Fruit fly (Drosophila melanogaster) whole organism, embryonic: ENCODE results near the gene CG6168.

Experiments
- CG12071 ChIP-seq: fragments of 200-800 bp; sonication (Bioruptor generic); optimal IDR thresholded peaks from 3 replicates; lab custom pipeline; 2018; ENCODE audit warnings: missing biosample characterization, mild to moderate bottlenecking, missing genetic modification characterization
- CG13287 ChIP-seq: fragments of 200-800 bp; sonication (Bioruptor generic); IDR thresholded peaks from 2 replicates; pipeline ENCODE4 v1.3.6; 2022; ENCODE audit warnings: missing biosample characterization, missing genetic modification characterization; ENCODE audit not compliant: partially characterized antibody
- CG17361 ChIP-seq: fragments of 200-800 bp; sonication (Bioruptor generic); IDR thresholded peaks from 3 replicates; pipeline ENCODE4 v1.3.6; 2022; ENCODE audit warnings: missing biosample characterization, missing genetic modification characterization
- CG17829 ChIP-seq: fragments of 200-800 bp; optimal IDR thresholded peaks from 2 replicates; lab custom pipeline; 2019; ENCODE audit warnings: missing biosample characterization, mild to moderate bottlenecking, missing genetic modification characterization, moderate library complexity
- CG2712 ChIP-seq: fragments of 200-800 bp; optimal IDR thresholded peaks from 3 replicates; lab custom pipeline; 2019; ENCODE audit warnings: missing biosample characterization, mild to moderate bottlenecking, missing genetic modification characterization, moderate library complexity
- CG30020 ChIP-seq: fragments of 200-800 bp; optimal IDR thresholded peaks from 2 replicates; lab custom pipeline; 2019; ENCODE audit warnings: missing biosample characterization, mild to moderate bottlenecking, missing genetic modification characterization, moderate library complexity
- CG4282 ChIP-seq: fragments of 200-800 bp; sonication (Bioruptor generic); optimal IDR thresholded peaks from 2 replicates; lab custom pipeline; 2016; ENCODE audit warnings: missing biosample characterization, missing genetic modification characterization
- CG4328 ChIP-seq: fragments of 200-800 bp; sonication (Bioruptor generic); optimal IDR thresholded peaks from 3 replicates; lab custom pipeline; 2017; ENCODE audit warnings: missing biosample characterization, missing genetic modification reagents, missing genetic modification characterization
- CG4424 ChIP-seq: fragments of 200-800 bp; sonication (Bioruptor generic); optimal IDR thresholded peaks from 3 replicates; lab custom pipeline; 2016; ENCODE audit warnings: missing biosample characterization, missing genetic modification characterization
- CG4707 ChIP-seq: fragments of 200-800 bp; sonication (Bioruptor generic); optimal IDR thresholded peaks from 2 replicates; lab custom pipeline; 2018; ENCODE audit warnings: missing biosample characterization, mild to moderate bottlenecking, missing genetic modification characterization, moderate library complexity
- CG5245 ChIP-seq: fragments of 200-800 bp; sonication (Bioruptor generic); optimal IDR thresholded peaks from 3 replicates; lab custom pipeline; 2016; ENCODE audit warnings: missing biosample characterization, missing genetic modification characterization
- CG5953 ChIP-seq: fragments of 200-800 bp; sonication (Bioruptor generic); IDR thresholded peaks from 2 replicates; pipeline ENCODE4 v1.3.6; 2022; ENCODE audit warnings: missing biosample characterization, missing genetic modification characterization
- CG6254 ChIP-seq: fragments of 200-800 bp; sonication (Bioruptor generic); optimal IDR thresholded peaks from 3 replicates; lab custom pipeline; 2017; ENCODE audit warnings: mild to moderate bottlenecking, missing biosample characterization, missing genetic modification reagents, missing genetic modification characterization
- CG6765 ChIP-seq: fragments of 200-800 bp; sonication (Bioruptor generic); optimal IDR thresholded peaks from 3 replicates; lab custom pipeline; 2017; ENCODE audit warnings: missing biosample characterization, mild to moderate bottlenecking, missing genetic modification characterization
- CG6791 ChIP-seq: fragments of 200-800 bp; sonication (Bioruptor generic); IDR thresholded peaks from 3 replicates; pipeline ENCODE4 v1.3.6; 2022; ENCODE audit warnings: missing biosample characterization, missing genetic modification characterization; ENCODE audit not compliant: partially characterized antibody
- CG8089 ChIP-seq: fragments of 200-800 bp; sonication (Bioruptor generic); optimal IDR thresholded peaks from 3 replicates; lab custom pipeline; 2016; ENCODE audit warnings: missing biosample characterization, missing genetic modification characterization
- CG8359 ChIP-seq: fragments of 200-800 bp; sonication (Bioruptor generic); optimal IDR thresholded peaks from 2 replicates; lab custom pipeline; 2017; ENCODE audit warnings: missing biosample characterization, mild to moderate bottlenecking, missing genetic modification characterization, borderline replicate concordance
- CTCF ChIP-seq: fragments of 200-800 bp; sonication (Bioruptor generic); optimal IDR thresholded peaks from 2 replicates; lab custom pipeline; 2017; ENCODE audit warnings: missing biosample characterization, mild to moderate bottlenecking, missing genetic modification characterization, moderate library complexity
- Fer3 ChIP-seq: fragments of 200-800 bp; sonication (Bioruptor generic); optimal IDR thresholded peaks from 2 replicates; lab custom pipeline; 2018; ENCODE audit warnings: missing biosample characterization, mild to moderate bottlenecking, missing genetic modification characterization, moderate library complexity
- H2.0 ChIP-seq: fragments of 200-800 bp; sonication (Bioruptor generic); IDR thresholded peaks from 2 replicates; pipeline ENCODE4 v1.3.6; 2022; ENCODE audit warnings: missing biosample characterization, missing genetic modification characterization
- HLH3B ChIP-seq: fragments of 200-800 bp; sonication (Bioruptor generic); IDR thresholded peaks from 2 replicates; pipeline ENCODE4 v1.3.6; 2022; ENCODE audit warnings: missing biosample characterization, missing genetic modification characterization
- HmgD ChIP-seq: fragments of 200-800 bp; sonication (Bioruptor generic); optimal IDR thresholded peaks from 3 replicates; lab custom pipeline; 2016; ENCODE audit warnings: missing biosample characterization, missing genetic modification characterization
- Hsf ChIP-seq: fragments of 200-800 bp; sonication (Bioruptor generic); optimal IDR thresholded peaks from 3 replicates; lab custom pipeline; 2016; ENCODE audit warnings: missing biosample characterization, missing genetic modification characterization
- Side ChIP-seq: fragments of 200-800 bp; sonication (Bioruptor generic); optimal IDR thresholded peaks from 2 replicates; lab custom pipeline; 2016; ENCODE audit warnings: missing biosample characterization, missing genetic modification characterization
- Ssrp ChIP-seq: fragments of 200-800 bp; sonication (Bioruptor generic); optimal IDR thresholded peaks from 2 replicates; lab custom pipeline; 2018; ENCODE audit warnings: missing biosample characterization, mild to moderate bottlenecking, missing genetic modification characterization, moderate library complexity
- ara ChIP-seq: fragments of 200-800 bp; sonication (Bioruptor generic); IDR thresholded peaks from 2 replicates; pipeline ENCODE4 v1.3.6; 2022; ENCODE audit warnings: missing biosample characterization, missing genetic modification characterization
- chif ChIP-seq, 2 experiments: fragments of 200-800 bp; sonication (Bioruptor generic); optimal IDR thresholded peaks; 3 replicates each; lab custom pipeline; 2016; ENCODE audit warnings: missing biosample characterization in 2 of 2, missing genetic modification characterization in 2 of 2
- da ChIP-seq: fragments of 200-800 bp; sonication (Bioruptor generic); optimal IDR thresholded peaks from 2 replicates; lab custom pipeline; 2016; ENCODE audit warnings: missing biosample characterization, missing genetic modification characterization
- danr ChIP-seq: fragments of 200-800 bp; sonication (Bioruptor generic); IDR thresholded peaks from 2 replicates; pipeline ENCODE4 v1.3.6; 2022; ENCODE audit warnings: missing biosample characterization, missing genetic modification characterization
- dimm ChIP-seq: fragments of 200-800 bp; sonication (Bioruptor generic); IDR thresholded peaks from 2 replicates; pipeline ENCODE4 v1.3.6; 2022; ENCODE audit warnings: missing biosample characterization, missing genetic modification characterization
- disco-r ChIP-seq: fragments of 200-800 bp; sonication (Bioruptor generic); optimal IDR thresholded peaks from 2 replicates; lab custom pipeline; 2016; ENCODE audit warnings: missing biosample characterization, missing genetic modification characterization
- dmrt99B ChIP-seq: fragments of 200-800 bp; sonication (Bioruptor generic); optimal IDR thresholded peaks from 2 replicates; lab custom pipeline; 2018; ENCODE audit warnings: missing biosample characterization, mild to moderate bottlenecking, missing genetic modification characterization, moderate library complexity
- eve ChIP-seq, 2 experiments: fragments of >200 bp; optimal IDR thresholded peaks; 2 replicates each; lab custom pipeline; 2017; ENCODE audit warnings: missing biosample characterization in 2 of 2, missing genetic modification characterization in 2 of 2
- hbn ChIP-seq: fragments of 200-800 bp; sonication (Bioruptor generic); IDR thresholded peaks from 2 replicates; pipeline ENCODE4 v1.3.6; 2022; ENCODE audit warnings: missing biosample characterization, missing genetic modification characterization; ENCODE audit not compliant: partially characterized antibody
- her ChIP-seq: fragments of 200-800 bp; sonication (Bioruptor generic); optimal IDR thresholded peaks from 2 replicates; lab custom pipeline; 2016; ENCODE audit warnings: missing biosample characterization, missing genetic modification characterization
- inv ChIP-seq: fragments of 200-800 bp; sonication (Bioruptor generic); IDR thresholded peaks from 2 replicates; pipeline ENCODE4 v1.3.6; 2022; ENCODE audit warnings: missing biosample characterization, missing genetic modification characterization; ENCODE audit not compliant: partially characterized antibody
- jigr1 ChIP-seq: fragments of 200-800 bp; sonication (Bioruptor generic); IDR thresholded peaks from 3 replicates; pipeline ENCODE4 v1.3.6; 2022; ENCODE audit warnings: missing biosample characterization, missing genetic modification characterization
- jing ChIP-seq: fragments of 200-800 bp; sonication (Bioruptor generic); optimal IDR thresholded peaks from 2 replicates; lab custom pipeline; 2018; ENCODE audit warnings: missing biosample characterization, mild to moderate bottlenecking, missing genetic modification characterization
- nom ChIP-seq: fragments of 200-800 bp; sonication (Bioruptor generic); optimal IDR thresholded peaks from 2 replicates; lab custom pipeline; 2017; ENCODE audit warnings: missing biosample characterization, missing genetic modification characterization, mild to moderate bottlenecking, moderate library complexity, missing genetic modification reagents
- otp ChIP-seq: fragments of 200-800 bp; sonication (Bioruptor generic); IDR thresholded peaks from 3 replicates; pipeline ENCODE4, ENCODE4 v1.3.6; 2022; ENCODE audit warnings: missing biosample characterization, missing genetic modification characterization
- pfk ChIP-seq: fragments of 200-800 bp; sonication (Bioruptor generic); optimal IDR thresholded peaks from 2 replicates; lab custom pipeline; 2018; ENCODE audit warnings: missing biosample characterization, mild to moderate bottlenecking, missing genetic modification characterization, moderate library complexity
- pnt ChIP-seq: fragments of 200-800 bp; sonication (Bioruptor generic); optimal IDR thresholded peaks from 3 replicates; lab custom pipeline; 2016; ENCODE audit warnings: missing biosample characterization, missing genetic modification characterization
- pros ChIP-seq: fragments of 200-800 bp; sonication (Bioruptor generic); optimal IDR thresholded peaks from 3 replicates; lab custom pipeline; 2019; ENCODE audit warnings: missing biosample characterization, mild to moderate bottlenecking, missing genetic modification characterization, moderate library complexity
- slp2 ChIP-seq: fragments of 200-800 bp; sonication (Bioruptor generic); optimal IDR thresholded peaks from 2 replicates; lab custom pipeline; 2016; ENCODE audit warnings: missing biosample characterization, missing genetic modification characterization
- ssp ChIP-seq: fragments of 200-800 bp; sonication (Bioruptor generic); IDR thresholded peaks from 2 replicates; pipeline ENCODE4 v1.3.6; 2022; ENCODE audit warnings: missing biosample characterization, missing genetic modification characterization
- tin ChIP-seq: fragments of 200-800 bp; sonication (Bioruptor generic); optimal IDR thresholded peaks from 3 replicates; lab custom pipeline; 2016; ENCODE audit warnings: missing biosample characterization, missing genetic modification characterization
- tll ChIP-seq, 2 experiments: fragments of 200-800 bp in 1 of 2; fragments of >200 bp in 1 of 2; sonication (Bioruptor generic) in 1 of 2; optimal IDR thresholded peaks; 2 replicates each; lab custom pipeline; 2017 to 2019; ENCODE audit warnings: missing biosample characterization in 2 of 2, missing genetic modification characterization in 2 of 2, mild to moderate bottlenecking in 1 of 2, moderate library complexity in 1 of 2
- unc-4 ChIP-seq: fragments of 200-800 bp; sonication (Bioruptor generic); IDR thresholded peaks from 2 replicates; pipeline ENCODE4 v1.3.6; 2022; ENCODE audit warnings: missing biosample characterization, missing genetic modification characterization; ENCODE audit not compliant: partially characterized antibody

Gene CG6168

DNA sequence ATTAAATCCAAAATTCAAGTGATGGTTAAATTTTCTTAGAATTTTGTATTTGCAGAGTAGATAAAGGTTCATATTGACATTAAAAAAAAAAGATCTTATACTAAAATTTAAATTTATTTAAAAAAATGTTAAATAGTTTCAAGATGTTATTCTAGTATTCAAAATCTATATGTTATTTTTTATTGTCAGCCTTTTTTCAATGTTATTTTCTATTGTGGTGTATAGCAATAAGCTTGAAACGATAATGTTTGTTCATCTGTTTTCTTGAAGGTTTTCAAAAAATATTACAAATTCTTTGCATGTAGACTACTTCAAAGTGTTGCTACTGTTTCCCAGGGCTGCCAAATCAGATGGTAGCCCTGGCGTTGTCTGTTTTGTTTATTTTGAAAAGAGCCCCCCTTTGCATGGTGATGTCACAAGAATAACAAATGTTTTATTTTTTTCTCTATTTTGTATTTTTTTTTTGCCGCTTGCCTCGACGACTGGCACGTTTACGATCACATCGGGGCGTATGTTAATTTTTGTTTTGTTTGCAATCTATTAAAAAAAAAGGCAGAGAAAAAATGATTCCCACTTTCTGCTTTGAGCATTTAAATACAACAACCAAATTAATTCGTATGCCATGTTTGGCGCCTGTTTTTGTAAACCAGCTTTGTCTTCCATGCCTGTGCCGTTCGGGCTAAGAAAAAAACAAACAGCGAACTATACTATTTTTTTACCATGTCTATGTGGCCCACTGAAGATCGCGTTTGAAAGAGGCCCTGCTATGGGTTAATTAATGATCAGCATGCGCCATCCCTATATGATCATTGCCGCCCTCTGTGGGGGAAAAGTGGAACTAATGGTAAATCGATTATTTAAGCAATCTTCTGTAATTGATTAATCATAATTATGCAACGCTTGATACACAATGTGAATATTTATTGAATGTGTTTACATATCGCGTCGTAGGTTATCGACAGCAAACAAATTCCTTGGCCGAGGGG, 29.5 kb upstream of the CG6168 start (continued):
- TF ChIP-seq Hsf (GFP tag; lab: Kevin White, UChicago) (peak; percentile 28), dmrt99B (tag; lab: Kevin White, UChicago) (peak; percentile 52), CG8089 (GFP tag; lab: Kevin White, UChicago) (no peak), ara (GFP tag; lab: Robert Waterston, UW) (peak; percentile 18; the same call in 1 of the 2 replicates), CG6791 (peak; percentile 32; the same call in 1 of the 3 replicates), slp2 (GFP tag; lab: Kevin White, UChicago) (peak; percentile 46), da (GFP tag; lab: Kevin White, UChicago) (no peak), unc-4 (no peak), her (no peak), CG4707 (GFP tag; lab: Kevin White, UChicago) (no peak), CG17829 (tag; lab: Kevin White, UChicago) (peak; percentile 73), ssp (GFP tag; lab: Robert Waterston, UW) (no peak), CG4282 (no peak), inv (GFP tag; lab: Robert Waterston, UW) (no peak), CG13287 (GFP tag; lab: Robert Waterston, UW) (peak; percentile 35; the same call in 1 of the 2 replicates), CG30020 (tag; lab: Kevin White, UChicago) (peak; percentile 4), pnt (GFP tag; lab: Kevin White, UChicago) (no peak), Fer3 (tag; lab: Kevin White, UChicago) (peak; percentile 11), nom (GFP tag; lab: Kevin White, UChicago) (no peak), CG4328 (GFP tag; lab: Kevin White, UChicago) (peak; percentile 7), CG4424 (GFP tag; lab: Kevin White, UChicago) (peak; percentile 70), chif (GFP tag; optimal IDR thresholded peaks at IDR 0.05; lab: Kevin White, UChicago) (no peak), CG12071 (GFP tag; lab: Kevin White, UChicago) (peak; percentile 31), CG5245 (GFP tag; lab: Kevin White, UChicago) (peak; percentile 21), HmgD (GFP tag; lab: Kevin White, UChicago) (no peak), HLH3B (GFP tag; lab: Robert Waterston, UW) (no peak), CG17361 (GFP tag; lab: Robert Waterston, UW) (peak; percentile 56; the same call in 1 of the 3 replicates), otp (GFP tag; lab: Robert Waterston, UW) (peak; percentile 10; the same call in 1 of the 3 replicates), H2.0 (0 out of 2 replicates have a peak, but pooled peaks have one; percentile 2), hbn (no peak), eve (GFP tag; optimal IDR thresholded peaks at IDR 0.05; lab: Kevin White, UChicago) (peak in 1 of 2 experiments; percentile 35), Ssrp (peak; percentile 67), CG2712 (tag; lab: Kevin White, UChicago) (peak; percentile 81), CG5953 (GFP tag; lab: Robert Waterston, UW) (0 out of 2 replicates have a peak, but pooled peaks have one; percentile 4), CG8359 (GFP tag; lab: Kevin White, UChicago) (no peak), Side (GFP tag; lab: Kevin White, UChicago) (no peak), tin (peak; percentile 53), danr (GFP tag; lab: Robert Waterston, UW) (no peak), jigr1 (GFP tag; lab: Robert Waterston, UW) (no peak), pros (no peak), CG6765 (peak; percentile 17), CTCF (peak; percentile 88), CG6254 (GFP tag; lab: Kevin White, UChicago) (peak; percentile 27), dimm (GFP tag; lab: Robert Waterston, UW) (no peak), tll (GFP tag; optimal IDR thresholded peaks at IDR 0.05; lab: Kevin White, UChicago) (no peak), jing (no peak), pfk (GFP tag; lab: Kevin White, UChicago) (no peak), disco-r (GFP tag; lab: Kevin White, UChicago) (no peak)
